Fruit fly (Drosophila melanogaster) whole organism, embryonic: ENCODE measurements around the gene hook.

ENCODE experiments used
- Asciz ChIP-seq: fragments of 200-800 bp; sonication (Bioruptor generic); optimal IDR thresholded peaks from 2 replicates; lab custom pipeline; 2017; ENCODE audit warnings: missing biosample characterization, mild to moderate bottlenecking, missing genetic modification characterization, missing genetic modification reagents
- Atf3 ChIP-seq: fragments of 200-800 bp; sonication (Bioruptor generic); optimal IDR thresholded peaks from 3 replicates; lab custom pipeline; 2016; ENCODE audit warnings: missing biosample characterization, missing genetic modification characterization
- CG10654 ChIP-seq: fragments of 200-800 bp; sonication (Bioruptor generic); optimal IDR thresholded peaks from 2 replicates; lab custom pipeline; 2016; ENCODE audit warnings: missing biosample characterization, missing genetic modification characterization
- CG11504 ChIP-seq: fragments of 200-800 bp; sonication (Bioruptor generic); optimal IDR thresholded peaks from 3 replicates; lab custom pipeline; 2019; ENCODE audit warnings: missing biosample characterization, mild to moderate bottlenecking, missing genetic modification characterization, moderate library complexity
- CG12744 ChIP-seq: fragments of 200-800 bp; sonication (Bioruptor generic); optimal IDR thresholded peaks from 2 replicates; lab custom pipeline; 2016; ENCODE audit warnings: missing biosample characterization, missing genetic modification characterization
- CG12769 ChIP-seq: fragments of 200-800 bp; sonication (Bioruptor generic); optimal IDR thresholded peaks from 2 replicates; lab custom pipeline; 2019; ENCODE audit warnings: missing biosample characterization, mild to moderate bottlenecking, missing genetic modification characterization, moderate library complexity
- CG13624 ChIP-seq: fragments of 200-800 bp; sonication (Bioruptor generic); optimal IDR thresholded peaks from 2 replicates; lab custom pipeline; 2016; ENCODE audit warnings: missing biosample characterization, missing genetic modification characterization
- CG13775 ChIP-seq: fragments of 200-800 bp; sonication (Bioruptor generic); optimal IDR thresholded peaks from 3 replicates; lab custom pipeline; 2017; ENCODE audit warnings: missing biosample characterization, mild to moderate bottlenecking, missing genetic modification characterization
- CG14441 ChIP-seq: fragments of 200-800 bp; sonication (Bioruptor generic); IDR thresholded peaks from 2 replicates; pipeline ENCODE4 v1.3.6; 2022; ENCODE audit warnings: missing biosample characterization, missing genetic modification characterization
- CG16863 ChIP-seq: fragments of 200-800 bp; sonication (Bioruptor generic); optimal IDR thresholded peaks from 3 replicates; lab custom pipeline; 2016; ENCODE audit warnings: missing biosample characterization, missing genetic modification characterization
- CG18764 ChIP-seq: fragments of 200-800 bp; sonication (Bioruptor generic); optimal IDR thresholded peaks from 3 replicates; lab custom pipeline; 2016; ENCODE audit warnings: missing biosample characterization, missing genetic modification characterization
- CG2116 ChIP-seq: fragments of 200-800 bp; sonication (Bioruptor generic); optimal IDR thresholded peaks from 3 replicates; lab custom pipeline; 2018; ENCODE audit warnings: missing biosample characterization, mild to moderate bottlenecking, missing genetic modification characterization
- CG30020 ChIP-seq: fragments of 200-800 bp; optimal IDR thresholded peaks from 2 replicates; lab custom pipeline; 2019; ENCODE audit warnings: missing biosample characterization, mild to moderate bottlenecking, missing genetic modification characterization, moderate library complexity
- CG33557 ChIP-seq: fragments of 200-800 bp; sonication (Bioruptor generic); optimal IDR thresholded peaks from 2 replicates; lab custom pipeline; 2019; ENCODE audit warnings: missing biosample characterization, mild to moderate bottlenecking, missing genetic modification characterization, moderate library complexity
- CG4282 ChIP-seq: fragments of 200-800 bp; sonication (Bioruptor generic); optimal IDR thresholded peaks from 2 replicates; lab custom pipeline; 2016; ENCODE audit warnings: missing biosample characterization, missing genetic modification characterization
- CG6254 ChIP-seq: fragments of 200-800 bp; sonication (Bioruptor generic); optimal IDR thresholded peaks from 3 replicates; lab custom pipeline; 2017; ENCODE audit warnings: mild to moderate bottlenecking, missing biosample characterization, missing genetic modification reagents, missing genetic modification characterization
- CG7271 ChIP-seq: fragments of 200-800 bp; sonication (Bioruptor generic); optimal IDR thresholded peaks from 2 replicates; lab custom pipeline; 2018; ENCODE audit warnings: missing biosample characterization, mild to moderate bottlenecking, missing genetic modification characterization, moderate library complexity
- CG9797 ChIP-seq: fragments of 200-800 bp; sonication (Bioruptor generic); optimal IDR thresholded peaks from 3 replicates; lab custom pipeline; 2018; ENCODE audit warnings: missing biosample characterization, mild to moderate bottlenecking, missing genetic modification characterization
- D19A ChIP-seq: fragments of 200-800 bp; optimal IDR thresholded peaks from 3 replicates; lab custom pipeline; 2019; ENCODE audit warnings: missing biosample characterization, mild to moderate bottlenecking, missing genetic modification characterization, moderate library complexity
- Dip3 ChIP-seq: fragments of 200-800 bp; sonication (Bioruptor generic); optimal IDR thresholded peaks from 3 replicates; lab custom pipeline; 2016; ENCODE audit warnings: missing biosample characterization, missing genetic modification characterization
- Dref ChIP-seq: fragments of 200-800 bp; sonication (Bioruptor generic); IDR thresholded peaks from 2 replicates; pipeline ENCODE4 v1.3.6; 2022; ENCODE audit warnings: missing biosample characterization, missing genetic modification characterization
- Ets65A ChIP-seq: fragments of 200-800 bp; sonication (Bioruptor generic); peaks from one replicate; lab custom pipeline; 2016; ENCODE audit warnings: missing biosample characterization, missing genetic modification characterization
- Hand ChIP-seq: fragments of 200-800 bp; sonication (Bioruptor generic); optimal IDR thresholded peaks from 2 replicates; lab custom pipeline; 2017; ENCODE audit warnings: mild to moderate bottlenecking, missing biosample characterization, missing genetic modification reagents, missing genetic modification characterization
- Kr ChIP-seq: fragments of 200-800 bp; sonication (Bioruptor generic); optimal IDR thresholded peaks from 2 replicates; lab custom pipeline; 2017; ENCODE audit warnings: missing biosample characterization, mild to moderate bottlenecking, missing genetic modification characterization
- Mrtf ChIP-seq: fragments of 200-800 bp; sonication (Bioruptor generic); IDR thresholded peaks from 3 replicates; pipeline ENCODE4 v1.3.6; 2022; ENCODE audit warnings: missing biosample characterization, missing genetic modification characterization
- Myb ChIP-seq: fragments of 200-800 bp; sonication (Bioruptor generic); optimal IDR thresholded peaks from 2 replicates; lab custom pipeline; 2016; ENCODE audit warnings: missing biosample characterization, missing genetic modification characterization
- Oli ChIP-seq: fragments of 200-800 bp; sonication (Bioruptor generic); optimal IDR thresholded peaks from 2 replicates; lab custom pipeline; 2018; ENCODE audit warnings: missing biosample characterization, mild to moderate bottlenecking, missing genetic modification characterization, moderate library complexity
- ash1 ChIP-seq: fragments of 200-800 bp; sonication (Bioruptor generic); optimal IDR thresholded peaks from 2 replicates; lab custom pipeline; 2018; ENCODE audit warnings: missing biosample characterization, mild to moderate bottlenecking, missing genetic modification characterization
- bab2 ChIP-seq: fragments of 200-800 bp; sonication (Bioruptor generic); optimal IDR thresholded peaks from 2 replicates; lab custom pipeline; 2016; ENCODE audit warnings: missing biosample characterization, missing genetic modification characterization
- cad ChIP-seq: fragments of >200 bp; optimal IDR thresholded peaks from 2 replicates; lab custom pipeline; 2017; ENCODE audit warnings: missing biosample characterization, missing genetic modification characterization
- chinmo ChIP-seq: fragments of 200-800 bp; sonication (Bioruptor generic); IDR thresholded peaks from 4 replicates; pipeline ENCODE4 v1.3.6; 2022; ENCODE audit warnings: missing biosample characterization, missing genetic modification characterization; ENCODE audit not compliant: partially characterized antibody
- chm ChIP-seq: fragments of 200-800 bp; sonication (Bioruptor generic); IDR thresholded peaks from 2 replicates; pipeline ENCODE4 v1.3.6; 2022; ENCODE audit warnings: missing biosample characterization, missing genetic modification characterization
- crc ChIP-seq: fragments of 200-800 bp; sonication (Bioruptor generic); optimal IDR thresholded peaks from 2 replicates; lab custom pipeline; 2016; ENCODE audit warnings: missing biosample characterization, missing genetic modification characterization
- croc ChIP-seq: fragments of 200-800 bp; sonication (Bioruptor generic); conservative IDR thresholded peaks from 3 replicates; pipeline ENCODE4 v1.3.6; 2022; ENCODE audit warnings: missing biosample characterization, missing genetic modification characterization
- disco-r ChIP-seq: fragments of 200-800 bp; sonication (Bioruptor generic); optimal IDR thresholded peaks from 2 replicates; lab custom pipeline; 2016; ENCODE audit warnings: missing biosample characterization, missing genetic modification characterization
- fru ChIP-seq: fragments of >200 bp; optimal IDR thresholded peaks from 2 replicates; lab custom pipeline; 2017
- gce ChIP-seq: fragments of 200-800 bp; sonication (Bioruptor generic); IDR thresholded peaks from 3 replicates; pipeline ENCODE4 v1.3.6; 2022; ENCODE audit warnings: missing biosample characterization, missing genetic modification characterization
- gem ChIP-seq: fragments of 200-800 bp; sonication (Bioruptor generic); optimal IDR thresholded peaks from 2 replicates; lab custom pipeline; 2019; ENCODE audit warnings: missing biosample characterization, mild to moderate bottlenecking, missing genetic modification characterization, moderate library complexity
- grau ChIP-seq: fragments of 200-800 bp; optimal IDR thresholded peaks from 3 replicates; lab custom pipeline; 2019; ENCODE audit warnings: missing biosample characterization, mild to moderate bottlenecking, missing genetic modification characterization, moderate library complexity
- ken ChIP-seq: fragments of 200-800 bp; sonication (Bioruptor generic); IDR thresholded peaks from 3 replicates; pipeline ENCODE4 v1.3.6; 2022; ENCODE audit warnings: missing biosample characterization, missing genetic modification characterization
- knrl ChIP-seq: fragments of 200-800 bp; sonication (Bioruptor generic); IDR thresholded peaks from 3 replicates; pipeline ENCODE4 v1.3.6; 2022; ENCODE audit warnings: missing biosample characterization, missing genetic modification characterization; ENCODE audit not compliant: partially characterized antibody
- lab ChIP-seq: fragments of 200-800 bp; sonication (Bioruptor generic); optimal IDR thresholded peaks from 3 replicates; lab custom pipeline; 2017; ENCODE audit warnings: missing biosample characterization, missing genetic modification characterization, mild to moderate bottlenecking, moderate library complexity, missing genetic modification reagents
- luna ChIP-seq: fragments of 200-800 bp; sonication (Bioruptor generic); optimal IDR thresholded peaks from 2 replicates; lab custom pipeline; 2016; ENCODE audit warnings: missing biosample characterization, missing genetic modification characterization
- maf-S ChIP-seq: fragments of 200-800 bp; sonication (Bioruptor generic); optimal IDR thresholded peaks from 2 replicates; lab custom pipeline; 2016; ENCODE audit warnings: missing biosample characterization, missing genetic modification characterization
- mld ChIP-seq: fragments of 200-800 bp; sonication (Bioruptor generic); IDR thresholded peaks from 3 replicates; pipeline ENCODE4 v1.3.6; 2022; ENCODE audit warnings: missing biosample characterization, missing genetic modification characterization; ENCODE audit not compliant: partially characterized antibody
- pros ChIP-seq: fragments of 200-800 bp; sonication (Bioruptor generic); optimal IDR thresholded peaks from 3 replicates; lab custom pipeline; 2019; ENCODE audit warnings: missing biosample characterization, mild to moderate bottlenecking, missing genetic modification characterization, moderate library complexity
- salm ChIP-seq: fragments of 200-800 bp; sonication (Bioruptor generic); optimal IDR thresholded peaks from 2 replicates; lab custom pipeline; 2018; ENCODE audit warnings: missing biosample characterization, mild to moderate bottlenecking, missing genetic modification characterization
- sob ChIP-seq: fragments of 200-800 bp; sonication (Bioruptor generic); IDR thresholded peaks from 2 replicates; pipeline ENCODE4 v1.3.6; 2022; ENCODE audit warnings: missing biosample characterization, missing genetic modification characterization
- sr ChIP-seq: fragments of 200-800 bp; sonication (Bioruptor generic); IDR thresholded peaks from 3 replicates; pipeline ENCODE4 v1.3.6; 2022; ENCODE audit warnings: missing biosample characterization, missing genetic modification characterization
- tll ChIP-seq, 2 experiments: fragments of 200-800 bp in 1 of 2; fragments of >200 bp in 1 of 2; sonication (Bioruptor generic) in 1 of 2; optimal IDR thresholded peaks; 2 replicates each; lab custom pipeline; 2017 to 2019; ENCODE audit warnings: missing biosample characterization in 2 of 2, missing genetic modification characterization in 2 of 2, mild to moderate bottlenecking in 1 of 2, moderate library complexity in 1 of 2
- tup ChIP-seq: fragments of 200-800 bp; sonication (Bioruptor generic); optimal IDR thresholded peaks from 2 replicates; lab custom pipeline; 2016; ENCODE audit warnings: missing biosample characterization, mild to moderate bottlenecking, missing genetic modification characterization, moderate library complexity

The hook gene

dm6 chr2L:18981947-18982579 lies 51.2 kb downstream of the hook start (continued):
- no peak for TF ChIP-seq croc (GFP tag; lab: Robert Waterston, UW)
- no peak for TF ChIP-seq CG30020 (tag; lab: Kevin White, UChicago)
- TF ChIP-seq bab2 (GFP tag; lab: Kevin White, UChicago), result no peak
- no peak for TF ChIP-seq Dip3 (GFP tag; lab: Kevin White, UChicago)
- TF ChIP-seq Myb (GFP tag; lab: Kevin White, UChicago), result no peak
- TF ChIP-seq CG4282 (GFP tag; lab: Kevin White, UChicago), result no peak
- peak; percentile 62 for TF ChIP-seq grau
- TF ChIP-seq CG10654 (GFP tag; lab: Kevin White, UChicago), result no peak
- no peak for TF ChIP-seq CG16863 (GFP tag; lab: Kevin White, UChicago)
- no peak for TF ChIP-seq chm (GFP tag; lab: Robert Waterston, UW)
- no peak for TF ChIP-seq Ets65A (GFP tag; lab: Kevin White, UChicago)
- TF ChIP-seq Atf3 (GFP tag; lab: Kevin White, UChicago), result no peak
- peak; percentile 26 for TF ChIP-seq D19A (tag; lab: Kevin White, UChicago)
- TF ChIP-seq CG12769, result no peak
- TF ChIP-seq Oli, result peak; percentile 39
- TF ChIP-seq gem (tag; lab: Kevin White, UChicago), result peak; percentile 69
- TF ChIP-seq gce (GFP tag; lab: Robert Waterston, UW), result no peak
- peak; percentile 47 for TF ChIP-seq CG11504
- no peak for TF ChIP-seq CG18764 (GFP tag; lab: Kevin White, UChicago)
- no peak for TF ChIP-seq CG2116 (GFP tag; lab: Kevin White, UChicago)
- TF ChIP-seq CG14441 (GFP tag; lab: Robert Waterston, UW), result no peak
- TF ChIP-seq salm (tag; lab: Kevin White, UChicago), result no peak
- peak; percentile 23 for TF ChIP-seq pros
- TF ChIP-seq CG13775 (GFP tag; lab: Kevin White, UChicago), result no peak
- TF ChIP-seq Mrtf (GFP tag; lab: Robert Waterston, UW), result no peak
- no peak for TF ChIP-seq CG13624 (GFP tag; lab: Kevin White, UChicago)
- TF ChIP-seq cad (GFP tag; lab: Kevin White, UChicago), result no peak
- TF ChIP-seq sob (GFP tag; lab: Robert Waterston, UW), result no peak
- no peak for TF ChIP-seq tup (GFP tag; lab: Kevin White, UChicago)
- no peak for TF ChIP-seq maf-S (GFP tag; lab: Kevin White, UChicago)
- no peak for TF ChIP-seq ken (GFP tag; lab: Robert Waterston, UW)
- no peak for TF ChIP-seq CG12744 (GFP tag; lab: Kevin White, UChicago)
- no peak for TF ChIP-seq Hand (GFP tag; lab: Kevin White, UChicago)
- no peak for TF ChIP-seq Kr (GFP tag; lab: Kevin White, UChicago)
- TF ChIP-seq sr, result peak; percentile 36; the same call in 1 of the 3 replicates
- no peak for TF ChIP-seq tll (GFP tag; optimal IDR thresholded peaks at IDR 0.05; lab: Kevin White, UChicago)
- TF ChIP-seq CG6254 (GFP tag; lab: Kevin White, UChicago), result no peak
- no peak for TF ChIP-seq fru (lab: Kevin White, UChicago)
- no peak for TF ChIP-seq CG7271 (tag; lab: Kevin White, UChicago)
- no peak for TF ChIP-seq chinmo (GFP tag; lab: Robert Waterston, UW)
- TF ChIP-seq CG33557 (GFP tag; lab: Kevin White, UChicago), result peak; percentile 0
- TF ChIP-seq CG9797 (GFP tag; lab: Kevin White, UChicago), result no peak
- no peak for TF ChIP-seq luna (GFP tag; lab: Kevin White, UChicago)
- TF ChIP-seq disco-r, result no peak
- peak; percentile 24 for TF ChIP-seq Asciz
- no peak for TF ChIP-seq mld
- TF ChIP-seq ash1, result no peak
- no peak for TF ChIP-seq lab (GFP tag; lab: Kevin White, UChicago)
- TF ChIP-seq crc (GFP tag; lab: Kevin White, UChicago), result no peak
- TF ChIP-seq Dref (GFP tag; lab: Robert Waterston, UW), result no peak
- TF ChIP-seq knrl (GFP tag; lab: Robert Waterston, UW), result no peak
